Fruit fly (Drosophila melanogaster): ENCODE measurements around the gene mRpL11.

The mRpL11 gene

dm6 chr3R:14466312-14466711 is 45.3 kb upstream of the mRpL11 start:
- TF ChIP-seq Sp1 (GFP tag; optimal IDR thresholded peaks at IDR 0.05) (no peak), OdsH (GFP tag; optimal IDR thresholded peaks at IDR 0.05) (no peak), Jra (GFP tag; optimal IDR thresholded peaks at IDR 0.05) (no peak), dmrt93B (GFP tag; optimal IDR thresholded peaks at IDR 0.05) (no peak), br (GFP tag; optimal IDR thresholded peaks at IDR 0.05) (no peak), tai (GFP tag; optimal IDR thresholded peaks at IDR 0.05) (no peak), CG32264 (GFP tag; optimal IDR thresholded peaks at IDR 0.05) (no peak), Rel (GFP tag; optimal IDR thresholded peaks at IDR 0.05) (no peak), Rel (tag; optimal IDR thresholded peaks at IDR 0.05) (no peak), brk (GFP tag; optimal IDR thresholded peaks at IDR 0.05) (no peak), Hr78 (GFP tag; optimal IDR thresholded peaks at IDR 0.05) (no peak), pan (optimal IDR thresholded peaks at IDR 0.05) (no peak), Myc (optimal IDR thresholded peaks at IDR 0.05) (no peak), usp (GFP tag; optimal IDR thresholded peaks at IDR 0.05) (no peak)

dm6 chr3R:14467231-14467846 is 44.3 kb upstream of the mRpL11 start:
- TF ChIP-seq psq (GFP tag; optimal IDR thresholded peaks at IDR 0.05) (no peak), dl (GFP tag; optimal IDR thresholded peaks at IDR 0.05; ENCODE audit: insufficient read depth in 1 of 2, partially characterized antibody in 2 of 2) (no peak), dsf (GFP tag; optimal IDR thresholded peaks at IDR 0.05; ENCODE audit: borderline replicate concordance) (no peak), brk (GFP tag; optimal IDR thresholded peaks at IDR 0.05) (no peak), h (GFP tag; optimal IDR thresholded peaks at IDR 0.05) (no peak), foxo (GFP tag; optimal IDR thresholded peaks at IDR 0.05) (no peak), sage (GFP tag; optimal IDR thresholded peaks at IDR 0.05) (no peak), Hr83 (GFP tag; optimal IDR thresholded peaks at IDR 0.05; ENCODE audit: poor library complexity, severe bottlenecking) (no peak), lola (GFP tag; optimal IDR thresholded peaks at IDR 0.05) (no peak), Myc (optimal IDR thresholded peaks at IDR 0.05) (no peak), Dfd (GFP tag; optimal IDR thresholded peaks at IDR 0.05) (no peak), ey (GFP tag; optimal IDR thresholded peaks at IDR 0.05) (no peak), CrebA (GFP tag; optimal IDR thresholded peaks at IDR 0.05; ENCODE audit: borderline replicate concordance) (no peak), Sp1 (GFP tag; optimal IDR thresholded peaks at IDR 0.05) (no peak), jim (GFP tag; optimal IDR thresholded peaks at IDR 0.05) (no peak)

- TF ChIP-seq Dfd (GFP tag; optimal IDR thresholded peaks at IDR 0.05), result peak; percentile 61
- no peak for TF ChIP-seq CG32264 (GFP tag; optimal IDR thresholded peaks at IDR 0.05)
Measured at dm6 chr3R:14468652-14469289, 42.9 kb upstream of the mRpL11 start.

dm6 chr3R:14469724-14470123 is 41.9 kb upstream of the mRpL11 start:
- TF ChIP-seq Sp1 (GFP tag; optimal IDR thresholded peaks at IDR 0.05) (peak; percentile 12), CrebA (GFP tag; optimal IDR thresholded peaks at IDR 0.05; ENCODE audit: borderline replicate concordance) (no peak), Dfd (GFP tag; optimal IDR thresholded peaks at IDR 0.05) (no peak), sage (GFP tag; optimal IDR thresholded peaks at IDR 0.05) (peak; percentile 2), fru (GFP tag; optimal IDR thresholded peaks at IDR 0.05) (peak; percentile 44), h (GFP tag; optimal IDR thresholded peaks at IDR 0.05) (peak; percentile 60), ey (GFP tag; optimal IDR thresholded peaks at IDR 0.05) (peak; percentile 22), CG9705 (GFP tag; optimal IDR thresholded peaks at IDR 0.05) (no peak), Myc (optimal IDR thresholded peaks at IDR 0.05) (no peak), OdsH (GFP tag; optimal IDR thresholded peaks at IDR 0.05) (peak; percentile 37), brk (GFP tag; optimal IDR thresholded peaks at IDR 0.05) (no peak), usp (GFP tag; optimal IDR thresholded peaks at IDR 0.05) (no peak), Hnf4 (GFP tag; optimal IDR thresholded peaks at IDR 0.05) (no peak), dsf (GFP tag; optimal IDR thresholded peaks at IDR 0.05; ENCODE audit: borderline replicate concordance) (no peak), dmrt93B (GFP tag; optimal IDR thresholded peaks at IDR 0.05) (no peak), woc (GFP tag; optimal IDR thresholded peaks at IDR 0.05) (peak; percentile 13), Rel (GFP tag; optimal IDR thresholded peaks at IDR 0.05) (no peak), Rel (tag; optimal IDR thresholded peaks at IDR 0.05) (no peak), sv (GFP tag; optimal IDR thresholded peaks at IDR 0.05) (peak; percentile 38), pan (optimal IDR thresholded peaks at IDR 0.05) (no peak), tai (GFP tag; optimal IDR thresholded peaks at IDR 0.05) (no peak), CG32264 (GFP tag; optimal IDR thresholded peaks at IDR 0.05) (no peak), GATAd (GFP tag; optimal IDR thresholded peaks at IDR 0.05) (no peak), lola (GFP tag; optimal IDR thresholded peaks at IDR 0.05) (no peak), jim (GFP tag; optimal IDR thresholded peaks at IDR 0.05) (no peak), Jra (GFP tag; optimal IDR thresholded peaks at IDR 0.05) (no peak), br (GFP tag; optimal IDR thresholded peaks at IDR 0.05) (no peak), dl (GFP tag; optimal IDR thresholded peaks at IDR 0.05; ENCODE audit: insufficient read depth in 1 of 2, partially characterized antibody in 2 of 2) (no peak), Abd-B (GFP tag; optimal IDR thresholded peaks at IDR 0.05) (no peak), psq (GFP tag; optimal IDR thresholded peaks at IDR 0.05) (no peak), Hr83 (GFP tag; optimal IDR thresholded peaks at IDR 0.05; ENCODE audit: poor library complexity, severe bottlenecking) (no peak), N (GFP tag; optimal IDR thresholded peaks at IDR 0.05) (no peak), Dif (GFP tag; optimal IDR thresholded peaks at IDR 0.05; ENCODE audit: partially characterized antibody) (no peak), rgr (GFP tag; optimal IDR thresholded peaks at IDR 0.05) (peak; percentile 19), foxo (GFP tag; optimal IDR thresholded peaks at IDR 0.05) (peak in 1 of 2 experiments; percentile 42), Mio (GFP tag; optimal IDR thresholded peaks at IDR 0.05) (no peak), Vsx2 (GFP tag; optimal IDR thresholded peaks at IDR 0.05; ENCODE audit: partially characterized antibody) (no peak), Hr78 (GFP tag; optimal IDR thresholded peaks at IDR 0.05) (no peak)
